Comparison of ENCODE assay signal across 5 worm cellular contexts in the genomic region with DNA sequence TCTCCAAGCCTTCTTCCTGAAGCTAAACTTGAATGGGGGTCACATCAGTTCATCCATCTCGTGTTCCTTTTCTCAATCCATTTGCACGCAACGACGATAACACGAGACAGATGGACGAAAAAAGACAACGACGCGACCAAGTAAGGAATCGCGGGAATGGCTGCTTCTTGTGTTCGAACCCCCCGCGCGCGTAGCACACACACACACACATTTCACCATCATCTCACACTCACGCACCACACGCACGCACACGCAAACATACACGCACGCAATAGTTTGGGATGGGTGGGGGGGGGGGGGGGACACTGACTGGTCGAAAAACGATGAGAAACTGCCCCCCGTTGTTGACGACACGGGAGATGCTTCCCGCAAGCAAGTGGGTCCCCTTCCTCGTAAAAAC.
TF ChIP-seq lines count a peak whose summit lies in the region.

No protein-coding gene starts in this region.

TF ChIP-seq in whole organism, L1 larva, 84 proteins besides CTCF, POLR2A, EP300 and RAD21:
- TF ChIP-seq nhr-85 (tag; lab: Kevin White, UChicago) (peak; percentile 61), lin-14 (GFP tag; optimal IDR thresholded peaks at IDR 0.05; lab: Kevin White, UChicago) (peak; percentile 38), unc-86 (tag; optimal IDR thresholded peaks at IDR 0.05; lab: Kevin White, UChicago) (no peak)

TF ChIP-seq in whole organism, L3 larva, 47 proteins besides CTCF, POLR2A, EP300 and RAD21:
- peak; percentile 5 for TF ChIP-seq hmg-11 (tag; optimal IDR thresholded peaks at IDR 0.05; lab: Kevin White, UChicago)
- peak; percentile 53 for TF ChIP-seq lin-39 (tag; optimal IDR thresholded peaks at IDR 0.05; lab: Kevin White, UChicago)
- peak; percentile 41 for TF ChIP-seq lsy-12 (tag; optimal IDR thresholded peaks at IDR 0.05; lab: Kevin White, UChicago)
- no peak for TF ChIP-seq unc-39 (tag; optimal IDR thresholded peaks at IDR 0.05; lab: Kevin White, UChicago)

TF ChIP-seq in whole organism, early embryonic, 17 proteins besides CTCF, POLR2A, EP300 and RAD21:
- no peak for TF ChIP-seq tbx-11 (GFP tag; IDR thresholded peaks at IDR 0.05; lab: Robert Waterston, UW)
- TF ChIP-seq scrt-1 (GFP tag; IDR thresholded peaks at IDR 0.05; lab: Robert Waterston, UW), result no peak
- TF ChIP-seq sea-1 (GFP tag; conservative IDR thresholded peaks at IDR 0.05; lab: Robert Waterston, UW), result no peak
- TF ChIP-seq ceh-36 (tag; optimal IDR thresholded peaks at IDR 0.05; lab: Kevin White, UChicago), result no peak
- peak; percentile 77 for TF ChIP-seq hmg-4 (GFP tag; optimal IDR thresholded peaks at IDR 0.05; lab: Kevin White, UChicago)
- no peak for TF ChIP-seq ama-1 (optimal IDR thresholded peaks at IDR 0.05; lab: Kevin White, UChicago)
- no peak for TF ChIP-seq aly-1 (tag; optimal IDR thresholded peaks at IDR 0.05; lab: Kevin White, UChicago)
- TF ChIP-seq ets-7 (tag; optimal IDR thresholded peaks at IDR 0.05; lab: Kevin White, UChicago), result no peak
TF ChIP-seq in whole organism, early embryonic: peak in this region for 1.

TF ChIP-seq in whole organism, midembryonic, 9 proteins besides CTCF, POLR2A, EP300 and RAD21:
- no peak for TF ChIP-seq cog-1 (tag; optimal IDR thresholded peaks at IDR 0.05; lab: Kevin White, UChicago)
- 0 out of 2 replicates have a peak, but pooled peaks have one; percentile 62 for TF ChIP-seq ztf-23 (GFP tag; IDR thresholded peaks at IDR 0.05; lab: Robert Waterston, UW)
- TF ChIP-seq tab-1 (GFP tag; IDR thresholded peaks at IDR 0.05; lab: Robert Waterston, UW), result 0 out of 2 replicates have a peak, but pooled peaks have one; percentile 51
- no peak for TF ChIP-seq ztf-29 (GFP tag; IDR thresholded peaks at IDR 0.05; lab: Robert Waterston, UW)

TF ChIP-seq in whole organism, young adult, 124 proteins besides CTCF, POLR2A, EP300 and RAD21:
- TF ChIP-seq dox-1 (GFP tag; IDR thresholded peaks at IDR 0.05; lab: Robert Waterston, UW) (0 out of 2 replicates have a peak, but pooled peaks have one; percentile 7), atf-7 (tag; optimal IDR thresholded peaks at IDR 0.05; lab: Kevin White, UChicago) (no peak), cebp-1 (GFP tag; IDR thresholded peaks at IDR 0.05; lab: Robert Waterston, UW) (no peak), cebp-1 (tag; optimal IDR thresholded peaks at IDR 0.05; lab: Kevin White, UChicago) (peak; percentile 32), ama-1 (optimal IDR thresholded peaks at IDR 0.05; lab: Kevin White, UChicago) (no peak), ama-1 (GFP tag; optimal IDR thresholded peaks at IDR 0.05; lab: Kevin White, UChicago) (no peak), Y67H2A.10 (GFP tag; conservative IDR thresholded peaks at IDR 0.05; lab: Robert Waterston, UW) (no peak), egl-44 (GFP tag; IDR thresholded peaks at IDR 0.05; lab: Robert Waterston, UW) (0 out of 2 replicates have a peak, but pooled peaks have one; percentile 35), zfh-2 (GFP tag; conservative IDR thresholded peaks at IDR 0.05; lab: Robert Waterston, UW) (peak; percentile 70), chd-7 (tag; optimal IDR thresholded peaks at IDR 0.05; lab: Kevin White, UChicago) (peak; percentile 2), F57C9.4 (tag; optimal IDR thresholded peaks at IDR 0.05; lab: Kevin White, UChicago) (no peak), ceh-27 (GFP tag; optimal IDR thresholded peaks at IDR 0.05; lab: Kevin White, UChicago) (peak; percentile 37)
